Worm (Caenorhabditis elegans): ENCODE results near the gene Y22D7AL.16.

Y22D7AL.16 gene

DNA sequence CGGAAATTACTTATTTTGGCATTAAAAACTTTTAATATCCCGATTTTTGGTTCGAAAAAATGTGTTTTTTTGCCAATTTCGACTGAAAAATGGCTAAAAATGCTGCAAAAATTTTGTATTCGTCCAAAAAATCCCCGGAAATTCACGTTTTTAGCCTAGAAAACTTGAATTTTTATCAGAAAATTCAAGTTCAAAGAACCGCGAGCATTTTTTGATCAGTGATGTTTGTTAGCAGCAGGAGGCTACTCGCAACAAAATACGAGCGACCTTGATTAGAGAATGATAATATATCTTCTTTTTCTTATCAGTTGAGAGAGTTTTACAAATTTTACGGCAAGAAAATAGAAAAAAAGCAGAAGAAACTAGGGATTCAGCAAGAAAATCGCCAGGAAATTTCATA lies 42.7 kb downstream of the Y22D7AL.16 start:
- TF ChIP-seq nfya-1 (tag; optimal IDR thresholded peaks at IDR 0.05; ENCODE audit: insufficient read depth) (peak; percentile 41), ceh-82 (tag; optimal IDR thresholded peaks at IDR 0.05) (no peak), nhr-28 (tag; optimal IDR thresholded peaks at IDR 0.05) (no peak), elt-2 (tag; optimal IDR thresholded peaks at IDR 0.05) (peak; percentile 74), ztf-4 (tag; optimal IDR thresholded peaks at IDR 0.05) (no peak), pqm-1 (tag; optimal IDR thresholded peaks at IDR 0.05) (peak; percentile 39), ceh-28 (tag; optimal IDR thresholded peaks at IDR 0.05) (peak; percentile 14), lin-39 (tag; optimal IDR thresholded peaks at IDR 0.05) (no peak), lsy-12 (tag; optimal IDR thresholded peaks at IDR 0.05) (no peak)

DNA sequence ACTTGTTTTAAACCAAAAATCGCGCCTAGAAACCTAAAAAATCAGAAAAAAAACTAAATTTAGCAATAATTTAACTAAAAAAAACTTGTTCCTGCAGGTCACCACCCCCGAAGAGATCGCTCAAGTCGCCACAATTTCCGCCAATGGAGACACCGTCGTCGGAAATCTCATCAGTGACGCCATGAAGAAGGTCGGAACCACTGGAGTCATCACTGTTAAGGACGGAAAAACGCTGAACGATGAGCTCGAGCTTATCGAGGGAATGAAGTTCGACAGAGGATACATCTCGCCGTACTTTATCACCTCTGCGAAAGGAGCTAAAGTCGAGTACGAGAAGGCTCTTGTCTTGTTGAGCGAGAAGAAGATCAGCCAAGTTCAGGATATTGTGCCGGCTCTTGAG lies 43.7 kb downstream of the Y22D7AL.16 start:
- TF ChIP-seq tbx-2 (tag; optimal IDR thresholded peaks at IDR 0.05) = no peak
- TF ChIP-seq ama-1 (optimal IDR thresholded peaks at IDR 0.05) = peak; percentile 15

DNA sequence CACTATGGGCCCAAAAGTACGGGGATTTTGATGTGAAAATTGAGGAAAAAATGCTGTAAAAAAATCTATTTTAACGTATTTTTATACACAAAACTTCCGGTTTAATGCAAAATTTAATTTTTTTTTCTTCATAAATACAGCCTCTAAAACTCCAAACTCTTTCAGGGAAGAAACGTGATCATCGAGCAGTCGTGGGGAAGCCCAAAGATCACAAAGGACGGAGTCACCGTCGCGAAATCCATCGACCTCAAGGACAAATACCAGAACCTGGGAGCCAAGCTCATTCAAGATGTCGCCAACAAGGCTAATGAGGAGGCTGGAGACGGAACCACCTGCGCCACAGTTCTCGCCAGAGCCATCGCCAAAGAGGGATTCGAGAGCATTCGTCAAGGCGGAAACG lies 45.1 kb downstream of the Y22D7AL.16 start:
- TF ChIP-seq jun-1 (tag; optimal IDR thresholded peaks at IDR 0.05) (no peak), mdl-1 (tag; optimal IDR thresholded peaks at IDR 0.05) (no peak)

DNA sequence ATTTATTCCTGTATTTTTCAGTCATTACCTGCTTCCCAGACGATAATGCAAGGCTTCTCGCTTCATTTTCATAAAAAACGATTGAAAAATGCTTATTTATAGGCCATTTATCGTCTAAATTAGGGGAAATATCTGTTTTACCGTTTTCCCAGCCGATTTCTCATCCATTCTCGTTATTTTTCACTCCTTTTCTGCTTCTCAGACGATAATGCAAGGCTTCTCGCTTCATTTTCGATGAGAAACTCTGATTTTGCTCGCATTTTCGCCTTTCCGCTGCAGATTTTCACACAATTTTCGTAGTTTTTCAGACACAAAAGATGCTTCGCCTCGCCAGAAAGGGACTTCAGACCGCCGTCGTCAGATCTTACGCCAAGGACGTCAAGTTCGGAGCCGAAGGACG lies 45.6 kb downstream of the Y22D7AL.16 start, which contains the start of gene hsp-60:
Gene hsp-60, plus strand, starts transcription at position 301 of the 400 bp plus-strand sequence.
- no peak for TF ChIP-seq elt-1 (tag; optimal IDR thresholded peaks at IDR 0.05)
- no peak for TF ChIP-seq nhr-11 (tag; optimal IDR thresholded peaks at IDR 0.05)
- TF ChIP-seq nhr-12 (tag; optimal IDR thresholded peaks at IDR 0.05) = no peak
- no peak for TF ChIP-seq ceh-9 (tag; optimal IDR thresholded peaks at IDR 0.05)
- TF ChIP-seq jun-1 (tag; optimal IDR thresholded peaks at IDR 0.05) = no peak
- no peak for TF ChIP-seq nhr-67 (tag; optimal IDR thresholded peaks at IDR 0.05)
- no peak for TF ChIP-seq fkh-2 (tag; optimal IDR thresholded peaks at IDR 0.05)
- TF ChIP-seq fkh-10 (GFP tag; optimal IDR thresholded peaks at IDR 0.05) = no peak
- TF ChIP-seq eor-1 (tag; optimal IDR thresholded peaks at IDR 0.05) = no peak
- TF ChIP-seq ztf-11 (tag; optimal IDR thresholded peaks at IDR 0.05) = no peak
- no peak for TF ChIP-seq ceh-28 (tag; optimal IDR thresholded peaks at IDR 0.05)
- TF ChIP-seq ama-1 (optimal IDR thresholded peaks at IDR 0.05) = no peak

DNA sequence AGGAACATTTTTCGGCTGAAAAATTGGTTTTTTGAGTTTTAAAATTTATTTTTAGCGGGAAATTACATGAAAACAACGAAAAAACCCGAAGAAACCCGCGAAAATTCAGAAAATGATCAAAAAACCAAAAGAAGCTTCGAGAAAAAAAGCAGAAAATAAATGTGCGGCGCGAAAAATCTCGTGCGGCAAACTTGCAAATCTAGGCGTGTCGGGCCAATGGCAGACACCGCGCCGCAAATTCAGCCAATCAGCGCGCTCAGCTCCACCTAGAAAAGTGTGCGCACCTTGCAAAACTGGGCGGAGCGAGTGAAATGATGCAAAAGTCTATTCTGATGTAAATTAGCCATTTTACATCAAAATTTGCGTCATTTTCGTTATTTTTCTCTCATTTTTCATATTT lies 46.1 kb downstream of the Y22D7AL.16 start, which contains the start of gene Y22D7AL.10:
Gene Y22D7AL.10, minus strand, starts transcription at position 15 of the 400 bp plus-strand sequence.
- TF ChIP-seq unc-62 (GFP tag; optimal IDR thresholded peaks at IDR 0.05) (peak; percentile 83), hmg-11 (tag; optimal IDR thresholded peaks at IDR 0.05) (peak; percentile 95), ama-1 (optimal IDR thresholded peaks at IDR 0.05) (peak; percentile 18), daf-12 (tag; optimal IDR thresholded peaks at IDR 0.05) (peak; percentile 54), pqm-1 (tag; optimal IDR thresholded peaks at IDR 0.05) (peak; percentile 66), nfya-1 (tag; optimal IDR thresholded peaks at IDR 0.05; ENCODE audit: insufficient read depth) (peak; percentile 100), ceh-82 (tag; optimal IDR thresholded peaks at IDR 0.05) (peak; percentile 86), fkh-10 (GFP tag; optimal IDR thresholded peaks at IDR 0.05) (peak; percentile 96), lin-39 (tag; optimal IDR thresholded peaks at IDR 0.05) (peak; percentile 98), sea-2 (GFP tag; optimal IDR thresholded peaks at IDR 0.05) (no peak), nhr-23 (tag; optimal IDR thresholded peaks at IDR 0.05) (peak; percentile 97), nhr-76 (tag; optimal IDR thresholded peaks at IDR 0.05) (peak; percentile 78), elt-2 (tag; optimal IDR thresholded peaks at IDR 0.05) (peak; percentile 88), nhr-43 (tag; optimal IDR thresholded peaks at IDR 0.05; ENCODE audit: poor library complexity, severe bottlenecking) (peak; percentile 99), ceh-16 (tag; optimal IDR thresholded peaks at IDR 0.05) (peak; percentile 64), ceh-9 (tag; optimal IDR thresholded peaks at IDR 0.05) (no peak), nhr-11 (tag; optimal IDR thresholded peaks at IDR 0.05) (peak; percentile 83), mml-1 (tag; optimal IDR thresholded peaks at IDR 0.05) (no peak), mdl-1 (tag; optimal IDR thresholded peaks at IDR 0.05) (peak; percentile 54), skn-1 (tag; optimal IDR thresholded peaks at IDR 0.05) (peak; percentile 94), egl-5 (tag; optimal IDR thresholded peaks at IDR 0.05) (peak; percentile 93), tbx-2 (tag; optimal IDR thresholded peaks at IDR 0.05) (peak; percentile 96), nhr-77 (tag; optimal IDR thresholded peaks at IDR 0.05) (peak; percentile 81), aly-2 (tag; optimal IDR thresholded peaks at IDR 0.05) (peak; percentile 90), snpc-4 (tag; optimal IDR thresholded peaks at IDR 0.05) (peak; percentile 79), fkh-2 (tag; optimal IDR thresholded peaks at IDR 0.05) (peak; percentile 77), unc-39 (tag; optimal IDR thresholded peaks at IDR 0.05) (no peak), egl-27 (tag; optimal IDR thresholded peaks at IDR 0.05) (peak; percentile 55), eor-1 (tag; optimal IDR thresholded peaks at IDR 0.05) (peak in 1 of 2 experiments; percentile 47), fos-1 (tag; optimal IDR thresholded peaks at IDR 0.05) (peak; percentile 49), zag-1 (tag; optimal IDR thresholded peaks at IDR 0.05) (peak; percentile 86), lsy-12 (tag; optimal IDR thresholded peaks at IDR 0.05) (peak; percentile 99), ztf-11 (tag; optimal IDR thresholded peaks at IDR 0.05) (no peak), nhr-28 (tag; optimal IDR thresholded peaks at IDR 0.05) (no peak), nhr-67 (tag; optimal IDR thresholded peaks at IDR 0.05) (peak; percentile 62), jun-1 (tag; optimal IDR thresholded peaks at IDR 0.05) (peak; percentile 96), lin-15B (tag; optimal IDR thresholded peaks at IDR 0.05) (peak; percentile 99), nhr-237 (tag; optimal IDR thresholded peaks at IDR 0.05) (no peak), ZK546.5 (tag; optimal IDR thresholded peaks at IDR 0.05) (peak; percentile 68)
